Worm (Caenorhabditis elegans): ENCODE measurements around the gene F46F5.16.

- TF ChIP-seq ama-1 (optimal IDR thresholded peaks at IDR 0.05) (no peak), sea-1 (GFP tag; conservative IDR thresholded peaks at IDR 0.05) (no peak), tra-4 (tag; optimal IDR thresholded peaks at IDR 0.05) (no peak), flt-1 (GFP tag; IDR thresholded peaks at IDR 0.05) (no peak), hnd-1 (tag; optimal IDR thresholded peaks at IDR 0.05) (no peak), F13C5.2 (tag; optimal IDR thresholded peaks at IDR 0.05) (no peak), ets-7 (tag; optimal IDR thresholded peaks at IDR 0.05) (no peak), ceh-36 (tag; optimal IDR thresholded peaks at IDR 0.05) (no peak), B0310.2 (tag; optimal IDR thresholded peaks at IDR 0.05) (no peak), scrt-1 (GFP tag; IDR thresholded peaks at IDR 0.05) (no peak), tbx-37 (GFP tag; conservative IDR thresholded peaks at IDR 0.05) (no peak)
Measured at ce11 chrII:740808-741207, 46.2 kb upstream of the F46F5.16 start, which contains the start of gene fbxc-48.

Measured in whole organism, early embryonic.